Worm (Caenorhabditis elegans): ENCODE measurements around the gene unc-17.

DNA sequence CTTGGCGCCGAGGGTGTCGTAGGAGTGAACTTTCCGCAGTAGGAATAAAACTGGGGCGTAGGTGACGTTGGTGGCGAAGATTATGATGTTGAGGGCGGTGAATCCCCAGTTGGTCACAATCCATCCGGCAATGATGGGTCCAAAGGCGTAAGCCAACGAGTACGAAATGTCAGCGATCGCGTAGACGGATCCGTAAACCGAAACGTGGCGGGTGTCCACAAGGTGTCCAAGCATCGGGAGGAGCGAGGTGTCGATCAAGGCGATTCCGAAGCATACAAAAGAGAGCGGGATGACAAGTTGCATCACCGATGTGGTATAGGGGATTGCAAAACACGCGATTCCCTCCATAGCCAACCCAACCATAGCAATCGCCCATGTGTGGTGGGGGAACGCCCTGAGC is 5.8 kb downstream of the unc-17 start:
- no peak for TF ChIP-seq flt-1 (GFP tag; IDR thresholded peaks at IDR 0.05)
- TF ChIP-seq cog-1 (tag; optimal IDR thresholded peaks at IDR 0.05), result no peak
- no peak for TF ChIP-seq med-1 (GFP tag; optimal IDR thresholded peaks at IDR 0.05; ENCODE audit: insufficient read depth)
- no peak for TF ChIP-seq T22C8.4 (GFP tag; IDR thresholded peaks at IDR 0.05)
- no peak for TF ChIP-seq tab-1 (GFP tag; IDR thresholded peaks at IDR 0.05)
